Fruit fly (Drosophila melanogaster) whole organism, embryonic: ENCODE results near the gene Agpat1.

Source experiments
- Adf1 ChIP-seq: fragments of 200-800 bp; sonication (Bioruptor generic); IDR thresholded peaks from 2 replicates; pipeline ENCODE4 v1.3.6; 2022; ENCODE audit warnings: missing biosample characterization, missing genetic modification characterization
- CG10366 ChIP-seq: fragments of 200-800 bp; sonication (Bioruptor generic); IDR thresholded peaks from 2 replicates; pipeline ENCODE4 v1.3.6; 2022; ENCODE audit warnings: missing biosample characterization, missing genetic modification characterization
- CG10654 ChIP-seq: fragments of 200-800 bp; sonication (Bioruptor generic); optimal IDR thresholded peaks from 2 replicates; lab custom pipeline; 2016; ENCODE audit warnings: missing biosample characterization, missing genetic modification characterization
- CG13424 ChIP-seq: fragments of 200-800 bp; sonication (Bioruptor generic); optimal IDR thresholded peaks from 2 replicates; lab custom pipeline; 2019; ENCODE audit warnings: missing biosample characterization, mild to moderate bottlenecking, missing genetic modification characterization, moderate library complexity
- CG13775 ChIP-seq: fragments of 200-800 bp; sonication (Bioruptor generic); optimal IDR thresholded peaks from 3 replicates; lab custom pipeline; 2017; ENCODE audit warnings: missing biosample characterization, mild to moderate bottlenecking, missing genetic modification characterization
- CG13894 ChIP-seq: fragments of 200-800 bp; sonication (Bioruptor generic); optimal IDR thresholded peaks from 3 replicates; lab custom pipeline; 2018; ENCODE audit warnings: missing biosample characterization, mild to moderate bottlenecking, missing genetic modification characterization, moderate library complexity
- CG15269 ChIP-seq: fragments of 200-800 bp; sonication (Bioruptor generic); optimal IDR thresholded peaks from 2 replicates; lab custom pipeline; 2018; ENCODE audit warnings: missing biosample characterization, mild to moderate bottlenecking, missing genetic modification characterization, moderate library complexity
- CG1529 ChIP-seq: fragments of 200-800 bp; sonication (Bioruptor generic); optimal IDR thresholded peaks from 3 replicates; lab custom pipeline; 2018; ENCODE audit warnings: missing biosample characterization, missing genetic modification characterization
- CG16779 ChIP-seq: fragments of 200-800 bp; sonication (Bioruptor generic); IDR thresholded peaks from 2 replicates; pipeline ENCODE4 v1.3.6; 2022; ENCODE audit warnings: missing biosample characterization, missing genetic modification characterization
- CG16813 ChIP-seq: fragments of 200-800 bp; sonication (Bioruptor generic); IDR thresholded peaks from 3 replicates; pipeline ENCODE4 v1.3.6; 2022; ENCODE audit warnings: missing biosample characterization, missing genetic modification characterization; ENCODE audit not compliant: partially characterized antibody
- CG17385 ChIP-seq: fragments of 200-800 bp; sonication (Bioruptor generic); optimal IDR thresholded peaks from 3 replicates; lab custom pipeline; 2018; ENCODE audit warnings: missing biosample characterization, mild to moderate bottlenecking, missing genetic modification characterization
- CG18619 ChIP-seq: fragments of 200-800 bp; sonication (Bioruptor generic); optimal IDR thresholded peaks from 3 replicates; lab custom pipeline; 2017; ENCODE audit warnings: missing biosample characterization, mild to moderate bottlenecking, missing genetic modification characterization
- CG32772 ChIP-seq: fragments of 200-800 bp; sonication (Bioruptor generic); IDR thresholded peaks from 2 replicates; pipeline ENCODE4 v1.3.6; 2022; ENCODE audit warnings: missing biosample characterization, missing genetic modification characterization
- CG33557 ChIP-seq: fragments of 200-800 bp; sonication (Bioruptor generic); optimal IDR thresholded peaks from 2 replicates; lab custom pipeline; 2019; ENCODE audit warnings: missing biosample characterization, mild to moderate bottlenecking, missing genetic modification characterization, moderate library complexity
- CG3407 ChIP-seq: fragments of 200-800 bp; sonication (Bioruptor generic); optimal IDR thresholded peaks from 2 replicates; lab custom pipeline; 2018; ENCODE audit warnings: missing biosample characterization, mild to moderate bottlenecking, missing genetic modification characterization
- CG4820 ChIP-seq: fragments of 200-800 bp; sonication (Bioruptor generic); optimal IDR thresholded peaks from 3 replicates; lab custom pipeline; 2016; ENCODE audit warnings: missing biosample characterization, missing genetic modification characterization
- CG5180 ChIP-seq: fragments of 200-800 bp; sonication (Bioruptor generic); optimal IDR thresholded peaks from 3 replicates; lab custom pipeline; 2017; ENCODE audit warnings: missing biosample characterization, missing genetic modification characterization, mild to moderate bottlenecking, moderate library complexity, missing genetic modification reagents
- CG5245 ChIP-seq: fragments of 200-800 bp; sonication (Bioruptor generic); optimal IDR thresholded peaks from 3 replicates; lab custom pipeline; 2016; ENCODE audit warnings: missing biosample characterization, missing genetic modification characterization
- CG7987 ChIP-seq: fragments of 200-800 bp; sonication (Bioruptor generic); optimal IDR thresholded peaks from 2 replicates; lab custom pipeline; 2018; ENCODE audit warnings: missing biosample characterization, mild to moderate bottlenecking, missing genetic modification characterization, moderate library complexity
- CG9817 ChIP-seq: fragments of 200-800 bp; sonication (Bioruptor generic); optimal IDR thresholded peaks from 2 replicates; lab custom pipeline; 2018; ENCODE audit warnings: missing biosample characterization, mild to moderate bottlenecking, missing genetic modification characterization, moderate library complexity
- CHES-1-like ChIP-seq: fragments of 200-800 bp; sonication (Bioruptor generic); optimal IDR thresholded peaks from 2 replicates; lab custom pipeline; 2016; ENCODE audit warnings: missing biosample characterization, missing genetic modification characterization
- D19B ChIP-seq: fragments of 200-800 bp; sonication (Bioruptor generic); optimal IDR thresholded peaks from 2 replicates; lab custom pipeline; 2017; ENCODE audit warnings: missing biosample characterization, mild to moderate bottlenecking, missing genetic modification characterization
- Deaf1 ChIP-seq: fragments of 200-800 bp; optimal IDR thresholded peaks from 3 replicates; lab custom pipeline; 2019; ENCODE audit warnings: missing biosample characterization, mild to moderate bottlenecking, missing genetic modification characterization, moderate library complexity
- Drgx ChIP-seq: fragments of 200-800 bp; sonication (Bioruptor generic); IDR thresholded peaks from 2 replicates; pipeline ENCODE4 v1.3.6; 2022; ENCODE audit warnings: missing biosample characterization, missing genetic modification characterization
- Elba2 ChIP-seq: fragments of 200-800 bp; sonication (Bioruptor generic); optimal IDR thresholded peaks from 3 replicates; lab custom pipeline; 2016; ENCODE audit warnings: missing biosample characterization, missing genetic modification characterization
- HLH4C ChIP-seq: fragments of 200-800 bp; sonication (Bioruptor generic); IDR thresholded peaks from 3 replicates; pipeline ENCODE4 v1.3.6; 2022; ENCODE audit warnings: missing biosample characterization, missing genetic modification characterization; ENCODE audit not compliant: partially characterized antibody
- HLHmδ ChIP-seq: fragments of 200-800 bp; sonication (Bioruptor generic); optimal IDR thresholded peaks from 2 replicates; lab custom pipeline; 2018; ENCODE audit warnings: missing biosample characterization, mild to moderate bottlenecking, missing genetic modification characterization, moderate library complexity
- Hand ChIP-seq: fragments of 200-800 bp; sonication (Bioruptor generic); optimal IDR thresholded peaks from 2 replicates; lab custom pipeline; 2017; ENCODE audit warnings: mild to moderate bottlenecking, missing biosample characterization, missing genetic modification reagents, missing genetic modification characterization
- Hr78 ChIP-seq, 2 experiments: fragments of 200-800 bp in 1 of 2; fragments of >200 bp in 1 of 2; sonication (Bioruptor generic) in 1 of 2; optimal IDR thresholded peaks; 2 replicates each; lab custom pipeline; 2017 to 2019; ENCODE audit warnings: missing biosample characterization in 2 of 2, missing genetic modification characterization in 2 of 2, mild to moderate bottlenecking in 1 of 2, moderate library complexity in 1 of 2
- Myb ChIP-seq: fragments of 200-800 bp; sonication (Bioruptor generic); optimal IDR thresholded peaks from 2 replicates; lab custom pipeline; 2016; ENCODE audit warnings: missing biosample characterization, missing genetic modification characterization
- Nf-YB ChIP-seq: fragments of 200-800 bp; sonication (Bioruptor generic); optimal IDR thresholded peaks from 3 replicates; lab custom pipeline; 2019; ENCODE audit warnings: missing biosample characterization, mild to moderate bottlenecking, missing genetic modification characterization, moderate library complexity
- bcd ChIP-seq: fragments of 200-800 bp; sonication (Bioruptor generic); optimal IDR thresholded peaks from 2 replicates; lab custom pipeline; 2017; ENCODE audit warnings: missing biosample characterization, mild to moderate bottlenecking, missing genetic modification characterization
- chif ChIP-seq, 2 experiments: fragments of 200-800 bp; sonication (Bioruptor generic); optimal IDR thresholded peaks; 3 replicates each; lab custom pipeline; 2016; ENCODE audit warnings: missing biosample characterization in 2 of 2, missing genetic modification characterization in 2 of 2
- chinmo ChIP-seq: fragments of 200-800 bp; sonication (Bioruptor generic); IDR thresholded peaks from 4 replicates; pipeline ENCODE4 v1.3.6; 2022; ENCODE audit warnings: missing biosample characterization, missing genetic modification characterization; ENCODE audit not compliant: partially characterized antibody
- chm ChIP-seq: fragments of 200-800 bp; sonication (Bioruptor generic); IDR thresholded peaks from 2 replicates; pipeline ENCODE4 v1.3.6; 2022; ENCODE audit warnings: missing biosample characterization, missing genetic modification characterization
- ci ChIP-seq: fragments of 200-800 bp; sonication (Bioruptor generic); IDR thresholded peaks from 3 replicates; pipeline ENCODE4 v1.3.6; 2022; ENCODE audit warnings: missing biosample characterization, missing genetic modification characterization
- croc ChIP-seq: fragments of 200-800 bp; sonication (Bioruptor generic); conservative IDR thresholded peaks from 3 replicates; pipeline ENCODE4 v1.3.6; 2022; ENCODE audit warnings: missing biosample characterization, missing genetic modification characterization
- cwo ChIP-seq: fragments of 200-800 bp; sonication (Bioruptor generic); optimal IDR thresholded peaks from 3 replicates; lab custom pipeline; 2017; ENCODE audit warnings: missing biosample characterization, missing genetic modification characterization, mild to moderate bottlenecking, moderate library complexity, missing genetic modification reagents
- ftz-f1 ChIP-seq: fragments of 200-800 bp; sonication (Bioruptor generic); optimal IDR thresholded peaks from 2 replicates; lab custom pipeline; 2016; ENCODE audit warnings: missing biosample characterization, missing genetic modification characterization
- p53 ChIP-seq: fragments of 200-800 bp; sonication (Bioruptor generic); optimal IDR thresholded peaks from 2 replicates; lab custom pipeline; 2016; ENCODE audit warnings: missing biosample characterization, missing genetic modification characterization
- pum ChIP-seq: fragments of 200-800 bp; sonication (Bioruptor generic); optimal IDR thresholded peaks from 2 replicates; lab custom pipeline; 2016; ENCODE audit warnings: missing biosample characterization, missing genetic modification characterization
- pzg ChIP-seq: fragments of 200-800 bp; sonication (Bioruptor generic); optimal IDR thresholded peaks from 3 replicates; lab custom pipeline; 2018; ENCODE audit warnings: missing biosample characterization, mild to moderate bottlenecking, missing genetic modification characterization, moderate library complexity
- salm ChIP-seq: fragments of 200-800 bp; sonication (Bioruptor generic); optimal IDR thresholded peaks from 2 replicates; lab custom pipeline; 2018; ENCODE audit warnings: missing biosample characterization, mild to moderate bottlenecking, missing genetic modification characterization
- sens ChIP-seq: fragments of 200-800 bp; sonication (Bioruptor generic); peaks from one replicate; lab custom pipeline; 2016; ENCODE audit warnings: missing biosample characterization, missing genetic modification characterization
- sim ChIP-seq: fragments of 200-800 bp; sonication (Bioruptor generic); IDR thresholded peaks from 2 replicates; pipeline ENCODE4 v1.3.6; 2022; ENCODE audit warnings: missing biosample characterization, missing genetic modification characterization
- twi ChIP-seq: fragments of 200-800 bp; optimal IDR thresholded peaks from 2 replicates; lab custom pipeline; 2019; ENCODE audit warnings: missing biosample characterization, mild to moderate bottlenecking, missing genetic modification characterization, moderate library complexity
- vvl ChIP-seq: fragments of 200-800 bp; sonication (Bioruptor generic); IDR thresholded peaks from 2 replicates; pipeline ENCODE4 v1.3.6; 2022; ENCODE audit warnings: missing biosample characterization, missing genetic modification characterization
- zen2 ChIP-seq: fragments of 200-800 bp; sonication (Bioruptor generic); IDR thresholded peaks from 3 replicates; pipeline ENCODE4 v1.3.6; 2022; ENCODE audit warnings: missing biosample characterization, missing genetic modification characterization; ENCODE audit not compliant: partially characterized antibody

The Agpat1 gene

DNA sequence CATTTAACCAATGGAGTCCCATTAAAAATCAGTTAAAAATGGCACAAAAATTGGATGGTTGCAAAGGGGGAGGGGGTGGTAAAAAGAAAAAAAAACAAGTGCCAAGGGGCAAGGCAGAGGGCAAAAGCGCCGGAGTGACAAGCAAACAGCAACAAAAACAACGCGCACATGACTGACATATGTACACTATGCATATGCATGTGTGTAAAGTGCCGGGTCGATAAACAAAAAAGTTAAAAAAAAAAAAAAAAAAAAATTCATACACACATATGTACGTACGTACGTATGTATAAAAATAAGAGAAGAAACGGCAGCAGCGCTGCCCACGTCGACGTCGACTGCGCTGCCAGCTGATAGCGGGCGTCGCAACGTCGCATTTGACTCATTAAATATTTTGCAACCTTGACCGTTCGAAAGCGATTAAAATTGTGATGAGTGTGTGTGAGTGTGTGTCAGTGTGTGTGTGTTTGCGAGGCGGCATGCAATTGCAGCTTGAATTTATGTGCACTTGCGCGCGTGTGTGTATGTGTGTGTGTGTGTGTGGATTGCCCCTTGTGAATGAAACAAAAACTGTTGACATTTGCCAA lies 37.3 kb upstream of the Agpat1 start (continued):
- TF ChIP-seq croc (GFP tag; lab: Robert Waterston, UW) (no peak), Myb (GFP tag; lab: Kevin White, UChicago) (no peak), ftz-f1 (GFP tag; lab: Kevin White, UChicago) (peak; percentile 50), Elba2 (GFP tag; lab: Kevin White, UChicago) (no peak), CG7987 (GFP tag; lab: Kevin White, UChicago) (no peak), ci (GFP tag; lab: Robert Waterston, UW) (no peak), D19B (GFP tag; lab: Kevin White, UChicago) (no peak), twi (tag; lab: Kevin White, UChicago) (peak; percentile 85), CHES-1-like (GFP tag; lab: Kevin White, UChicago) (no peak), CG10654 (GFP tag; lab: Kevin White, UChicago) (no peak), CG18619 (GFP tag; lab: Kevin White, UChicago) (no peak), HLH4C (GFP tag; lab: Robert Waterston, UW) (no peak), pum (GFP tag; lab: Kevin White, UChicago) (no peak), Deaf1 (tag; lab: Kevin White, UChicago) (no peak), Hr78 (GFP tag; optimal IDR thresholded peaks at IDR 0.05; lab: Kevin White, UChicago) (peak in 1 of 2 experiments; percentile 27), CG13424 (tag; lab: Kevin White, UChicago) (no peak), CG3407 (GFP tag; lab: Kevin White, UChicago) (peak; percentile 20), CG5180 (GFP tag; lab: Kevin White, UChicago) (peak; percentile 78), CG15269 (tag; lab: Kevin White, UChicago) (no peak), CG4820 (no peak), salm (tag; lab: Kevin White, UChicago) (no peak), Drgx (GFP tag; lab: Robert Waterston, UW) (peak; percentile 34; the same call in 1 of the 2 replicates), CG5245 (GFP tag; lab: Kevin White, UChicago) (no peak), CG33557 (GFP tag; lab: Kevin White, UChicago) (no peak), Hand (no peak), CG16813 (GFP tag; lab: Robert Waterston, UW) (no peak), pzg (no peak), zen2 (GFP tag; lab: Robert Waterston, UW) (no peak), Adf1 (GFP tag; lab: Robert Waterston, UW) (peak; percentile 92), CG17385 (no peak), sim (GFP tag; lab: Robert Waterston, UW) (no peak), HLHmδ (GFP tag; lab: Kevin White, UChicago) (no peak), Nf-YB (no peak), chinmo (GFP tag; lab: Robert Waterston, UW) (peak; percentile 70; the same call in 2 of the 4 replicates), p53 (no peak), CG16779 (GFP tag; lab: Robert Waterston, UW) (no peak), CG13894 (tag; lab: Kevin White, UChicago) (no peak), CG13775 (GFP tag; lab: Kevin White, UChicago) (no peak), CG32772 (GFP tag; lab: Robert Waterston, UW) (peak; percentile 30; the same call in 1 of the 2 replicates), CG10366 (GFP tag; lab: Robert Waterston, UW) (no peak), cwo (GFP tag; lab: Kevin White, UChicago) (no peak), chif (GFP tag; optimal IDR thresholded peaks at IDR 0.05; lab: Kevin White, UChicago) (no peak), bcd (GFP tag; lab: Kevin White, UChicago) (no peak), chm (GFP tag; lab: Robert Waterston, UW) (no peak), vvl (GFP tag; lab: Robert Waterston, UW) (peak; percentile 42; the same call in 1 of the 2 replicates), sens (GFP tag; lab: Kevin White, UChicago) (peak; percentile 40), CG1529 (GFP tag; lab: Kevin White, UChicago) (no peak), CG9817 (tag; lab: Kevin White, UChicago) (no peak)
- TF ChIP-seq, all 482 proteins: peak for 18
